Fruit fly (Drosophila melanogaster) whole organism, prepupa: ENCODE results near the gene Vps29.
A peak's percentile ranks its signal among the peaks of the same experiment; 100 is the strongest.

ENCODE experiments used
- Blimp-1 ChIP-seq: fragments of 200-800 bp; sonication (Bioruptor generic); optimal IDR thresholded peaks from 3 replicates; lab custom pipeline; 2017; ENCODE audit warnings: missing biosample characterization, missing genetic modification characterization, mild to moderate bottlenecking, moderate library complexity, missing genetic modification reagents
- CG10631 ChIP-seq: fragments of 200-800 bp; sonication (Bioruptor generic); optimal IDR thresholded peaks from 2 replicates; lab custom pipeline; 2016; ENCODE audit warnings: missing biosample characterization, missing genetic modification characterization
- CG10669 ChIP-seq: fragments of 200-800 bp; sonication (Bioruptor generic); optimal IDR thresholded peaks from 3 replicates; lab custom pipeline; 2018; ENCODE audit warnings: missing biosample characterization, mild to moderate bottlenecking, missing genetic modification characterization, moderate library complexity
- CG11294 ChIP-seq: fragments of 200-800 bp; sonication (Bioruptor generic); IDR thresholded peaks from 2 replicates; pipeline ENCODE4 v1.3.6; 2022; ENCODE audit warnings: missing biosample characterization, missing genetic modification characterization
- CG11762 ChIP-seq: fragments of 200-800 bp; sonication (Bioruptor generic); optimal IDR thresholded peaks from 3 replicates; lab custom pipeline; 2016; ENCODE audit warnings: missing biosample characterization, missing genetic modification characterization; ENCODE audit not compliant: insufficient read depth
- CG1621 ChIP-seq: fragments of 200-800 bp; sonication (Bioruptor generic); optimal IDR thresholded peaks from 3 replicates; lab custom pipeline; 2018; ENCODE audit warnings: missing biosample characterization, mild to moderate bottlenecking, missing genetic modification characterization
- CG16779 ChIP-seq: fragments of 200-800 bp; sonication (Bioruptor generic); optimal IDR thresholded peaks from 3 replicates; lab custom pipeline; 2017; ENCODE audit warnings: missing biosample characterization, mild to moderate bottlenecking, missing genetic modification characterization
- CG32006 ChIP-seq: fragments of 200-800 bp; sonication (Bioruptor generic); optimal IDR thresholded peaks from 3 replicates; lab custom pipeline; 2017; ENCODE audit warnings: missing biosample characterization, mild to moderate bottlenecking, missing genetic modification characterization
- CG34406 ChIP-seq: fragments of 200-800 bp; sonication (Bioruptor generic); optimal IDR thresholded peaks from 3 replicates; lab custom pipeline; 2016; ENCODE audit warnings: missing biosample characterization, missing genetic modification characterization
- CG3919 ChIP-seq: fragments of 200-800 bp; sonication (Bioruptor generic); optimal IDR thresholded peaks from 3 replicates; lab custom pipeline; 2016; ENCODE audit warnings: missing biosample characterization, missing genetic modification characterization
- CG4318 ChIP-seq: fragments of 200-800 bp; sonication (Bioruptor generic); optimal IDR thresholded peaks from 3 replicates; lab custom pipeline; 2017; ENCODE audit warnings: missing biosample characterization, mild to moderate bottlenecking, missing genetic modification characterization
- CG6792 ChIP-seq: fragments of 200-800 bp; sonication (Bioruptor generic); optimal IDR thresholded peaks from 3 replicates; lab custom pipeline; 2016; ENCODE audit warnings: missing biosample characterization, missing genetic modification characterization
- CG6854 ChIP-seq: fragments of 200-800 bp; sonication (Bioruptor generic); optimal IDR thresholded peaks from 2 replicates; lab custom pipeline; 2017; ENCODE audit warnings: missing biosample characterization, mild to moderate bottlenecking, missing genetic modification characterization
- CG8119 ChIP-seq: fragments of 200-800 bp; sonication (Bioruptor generic); IDR thresholded peaks from 3 replicates; pipeline ENCODE4 v1.3.6; 2022; ENCODE audit warnings: missing biosample characterization, missing genetic modification characterization
- CG8319 ChIP-seq: fragments of 200-800 bp; sonication (Bioruptor generic); optimal IDR thresholded peaks from 3 replicates; lab custom pipeline; 2016; ENCODE audit warnings: missing biosample characterization, missing genetic modification characterization
- CG8632 ChIP-seq: fragments of 200-800 bp; sonication (Bioruptor generic); optimal IDR thresholded peaks from 3 replicates; lab custom pipeline; 2016; ENCODE audit warnings: missing biosample characterization, missing genetic modification characterization
- CG9139 ChIP-seq: fragments of 200-800 bp; sonication (Bioruptor generic); optimal IDR thresholded peaks from 3 replicates; lab custom pipeline; 2017; ENCODE audit warnings: missing biosample characterization, mild to moderate bottlenecking, missing genetic modification characterization
- Eip75B ChIP-seq: fragments of 200-800 bp; sonication (Bioruptor generic); optimal IDR thresholded peaks from 3 replicates; lab custom pipeline; 2016; ENCODE audit warnings: missing biosample characterization, missing genetic modification characterization
- Eip93F ChIP-seq: fragments of 200-800 bp; sonication (Bioruptor generic); optimal IDR thresholded peaks from 2 replicates; lab custom pipeline; 2016; ENCODE audit warnings: missing biosample characterization, mild to moderate bottlenecking, missing genetic modification characterization
- Ets21C ChIP-seq: fragments of 200-800 bp; sonication (Bioruptor generic); optimal IDR thresholded peaks from 3 replicates; lab custom pipeline; 2016; ENCODE audit warnings: missing biosample characterization, missing genetic modification characterization
- Ets96B ChIP-seq: fragments of 200-800 bp; optimal IDR thresholded peaks from 2 replicates; lab custom pipeline; 2019; ENCODE audit warnings: missing biosample characterization, mild to moderate bottlenecking, missing genetic modification characterization, moderate library complexity
- Gug ChIP-seq: fragments of 200-800 bp; sonication (Bioruptor generic); IDR thresholded peaks from 2 replicates; pipeline ENCODE4 v1.3.6; 2022; ENCODE audit warnings: missing biosample characterization, missing genetic modification characterization
- Hr38 ChIP-seq: sonication (Bioruptor generic); optimal IDR thresholded peaks from 2 replicates; lab custom pipeline; 2016; ENCODE audit warnings: missing biosample characterization, missing genetic modification characterization
- Hr39 ChIP-seq: fragments of 200-800 bp; sonication (Bioruptor generic); optimal IDR thresholded peaks from 2 replicates; lab custom pipeline; 2016; ENCODE audit warnings: missing biosample characterization, missing genetic modification characterization
- Hr4 ChIP-seq: fragments of 200-800 bp; sonication (Bioruptor generic); optimal IDR thresholded peaks from 3 replicates; lab custom pipeline; 2016; ENCODE audit warnings: missing biosample characterization, missing genetic modification characterization
- Met ChIP-seq: fragments of 200-800 bp; sonication (Bioruptor generic); optimal IDR thresholded peaks from 3 replicates; lab custom pipeline; 2016; ENCODE audit warnings: missing biosample characterization, missing genetic modification characterization
- OdsH ChIP-seq: fragments of 200-800 bp; sonication (Bioruptor generic); optimal IDR thresholded peaks from 3 replicates; lab custom pipeline; 2016; ENCODE audit warnings: missing biosample characterization, missing genetic modification characterization
- Smox ChIP-seq: fragments of 200-800 bp; sonication (Bioruptor generic); optimal IDR thresholded peaks from 3 replicates; lab custom pipeline; 2016; ENCODE audit warnings: missing biosample characterization, missing genetic modification characterization
- Sox102F ChIP-seq: fragments of 200-800 bp; sonication (Bioruptor generic); optimal IDR thresholded peaks from 2 replicates; lab custom pipeline; 2016; ENCODE audit warnings: missing biosample characterization, mild to moderate bottlenecking, missing genetic modification characterization
- Sox14 ChIP-seq: fragments of 200-800 bp; sonication (Bioruptor generic); optimal IDR thresholded peaks from 3 replicates; lab custom pipeline; 2016; ENCODE audit warnings: missing biosample characterization, missing genetic modification characterization
- Sox15 ChIP-seq: fragments of 200-800 bp; sonication (Bioruptor generic); optimal IDR thresholded peaks from 3 replicates; lab custom pipeline; 2016; ENCODE audit warnings: missing biosample characterization, missing genetic modification characterization
- achi ChIP-seq: fragments of 200-800 bp; sonication (Bioruptor generic); optimal IDR thresholded peaks from 3 replicates; lab custom pipeline; 2016; ENCODE audit warnings: missing biosample characterization, missing genetic modification characterization
- cyc ChIP-seq: fragments of 200-800 bp; sonication (Bioruptor generic); optimal IDR thresholded peaks from 3 replicates; lab custom pipeline; 2016; ENCODE audit warnings: missing biosample characterization, missing genetic modification characterization
- dac ChIP-seq: fragments of 200-800 bp; sonication (Bioruptor generic); optimal IDR thresholded peaks from 2 replicates; lab custom pipeline; 2017; ENCODE audit warnings: missing biosample characterization, mild to moderate bottlenecking, missing genetic modification characterization
- esn ChIP-seq: fragments of 200-800 bp; sonication (Bioruptor generic); optimal IDR thresholded peaks from 2 replicates; lab custom pipeline; 2016; ENCODE audit warnings: missing biosample characterization, mild to moderate bottlenecking, missing genetic modification characterization, moderate library complexity
- fd59A ChIP-seq: fragments of 200-800 bp; sonication (Bioruptor generic); optimal IDR thresholded peaks from 2 replicates; lab custom pipeline; 2017; ENCODE audit warnings: missing biosample characterization, mild to moderate bottlenecking, missing genetic modification characterization, missing genetic modification reagents
- fd85E ChIP-seq: fragments of 200-800 bp; sonication (Bioruptor generic); optimal IDR thresholded peaks from 3 replicates; lab custom pipeline; 2016; ENCODE audit warnings: missing biosample characterization, missing genetic modification characterization
- fkh ChIP-seq: fragments of 200-800 bp; sonication (Bioruptor generic); optimal IDR thresholded peaks from 3 replicates; lab custom pipeline; 2017; ENCODE audit warnings: missing biosample characterization, mild to moderate bottlenecking, missing genetic modification characterization, moderate library complexity
- net ChIP-seq: fragments of 200-800 bp; sonication (Bioruptor generic); optimal IDR thresholded peaks from 3 replicates; lab custom pipeline; 2016; ENCODE audit warnings: missing biosample characterization, missing genetic modification characterization
- salr ChIP-seq, 2 experiments: fragments of 200-800 bp; sonication (Bioruptor generic); optimal IDR thresholded peaks; 3 replicates each; lab custom pipeline; 2016 to 2018; ENCODE audit warnings: missing biosample characterization in 2 of 2, missing genetic modification characterization in 2 of 2, mild to moderate bottlenecking in 1 of 2
- ss ChIP-seq, 2 experiments: fragments of 200-800 bp; sonication (Bioruptor generic); optimal IDR thresholded peaks; 2 replicates in 1 of 2; 3 replicates in 1 of 2; lab custom pipeline; 2017 to 2018; ENCODE audit warnings: mild to moderate bottlenecking in 2 of 2, missing biosample characterization in 2 of 2, missing genetic modification characterization in 2 of 2, moderate library complexity in 1 of 2
- svp ChIP-seq: fragments of 200-800 bp; sonication (Bioruptor generic); peaks from one replicate; lab custom pipeline; 2016; ENCODE audit warnings: missing biosample characterization, missing genetic modification characterization
- vri ChIP-seq: fragments of 200-800 bp; sonication (Bioruptor generic); optimal IDR thresholded peaks from 3 replicates; lab custom pipeline; 2016; ENCODE audit warnings: missing biosample characterization, mild to moderate bottlenecking, missing genetic modification characterization

Gene Vps29

DNA sequence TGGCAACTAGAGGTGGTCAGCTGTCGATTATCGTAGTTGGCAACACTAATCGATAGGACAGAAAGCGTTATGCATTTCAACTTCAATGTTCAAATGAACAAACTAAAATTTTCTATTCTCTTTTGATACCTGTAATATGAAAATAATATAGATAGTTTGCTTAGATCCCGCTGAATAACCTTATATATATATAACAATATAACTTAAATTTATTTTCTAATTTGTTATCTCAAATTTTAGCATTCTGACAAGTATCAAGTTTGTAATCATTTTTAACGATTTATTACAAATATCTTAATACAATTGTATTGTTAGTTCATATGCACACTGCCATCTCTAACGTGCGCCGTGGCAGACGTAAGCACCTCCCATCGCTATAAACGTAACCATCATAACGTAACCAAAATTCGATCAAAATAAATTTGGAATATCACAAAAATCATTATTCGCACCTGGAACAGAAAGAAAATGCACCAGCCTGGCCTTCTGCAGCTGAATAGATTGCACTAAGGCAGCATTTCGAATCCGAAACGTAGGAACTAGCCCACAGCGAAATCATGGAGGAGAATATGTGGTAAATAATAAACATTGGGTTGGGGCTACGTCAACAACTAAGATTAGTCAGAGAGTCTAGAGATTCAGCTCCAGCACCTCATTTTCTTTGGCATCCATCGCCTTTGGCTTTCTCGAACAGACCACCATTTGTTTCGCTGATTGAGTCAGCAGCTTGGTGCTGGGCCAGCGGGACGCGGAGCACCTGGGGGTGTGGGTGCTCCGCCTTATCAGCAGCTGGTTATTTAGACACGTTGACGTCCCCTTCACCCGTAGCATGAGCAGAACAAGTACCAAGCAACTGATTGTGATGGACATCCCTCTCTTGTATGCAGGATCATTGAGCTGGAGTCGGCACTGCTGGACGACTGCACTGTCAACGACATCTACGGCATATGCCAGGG lies 21.4 kb upstream of the Vps29 start, which contains the start of the genes Pino and TBC1D23 (continued):
- TF ChIP-seq Ets96B (tag; lab: Kevin White, UChicago) (peak; percentile 65), CG8632 (GFP tag; lab: Kevin White, UChicago) (peak; percentile 60), net (peak; percentile 14), CG3919 (GFP tag; lab: Kevin White, UChicago) (peak; percentile 56), CG11762 (GFP tag; lab: Kevin White, UChicago) (peak; percentile 46), Hr39 (peak; percentile 67), CG10669 (GFP tag; lab: Kevin White, UChicago) (peak; percentile 46), Hr38 (GFP tag; lab: Kevin White, UChicago) (no peak), cyc (peak; percentile 71), CG34406 (peak; percentile 38), salr (GFP tag; optimal IDR thresholded peaks at IDR 0.05; lab: Kevin White, UChicago) (peak; percentile 40 to 53), CG10631 (GFP tag; lab: Kevin White, UChicago) (peak; percentile 76), Eip75B (peak; percentile 27), Sox14 (GFP tag; lab: Kevin White, UChicago) (peak; percentile 55), esn (peak; percentile 68), Eip93F (GFP tag; lab: Kevin White, UChicago) (peak; percentile 38), CG6854 (GFP tag; lab: Kevin White, UChicago) (no peak), CG4318 (no peak), Smox (GFP tag; lab: Kevin White, UChicago) (no peak), fd85E (GFP tag; lab: Kevin White, UChicago) (no peak), CG8319 (GFP tag; lab: Kevin White, UChicago) (peak; percentile 16), ss (GFP tag; optimal IDR thresholded peaks at IDR 0.05; lab: Kevin White, UChicago) (peak in 1 of 2 experiments; percentile 46), svp (peak; percentile 74), CG16779 (tag; lab: Kevin White, UChicago) (no peak), Sox15 (GFP tag; lab: Kevin White, UChicago) (peak; percentile 44), achi (GFP tag; lab: Kevin White, UChicago) (peak; percentile 38), CG1621 (tag; lab: Kevin White, UChicago) (peak; percentile 22), OdsH (GFP tag; lab: Kevin White, UChicago) (peak; percentile 78), Blimp-1 (GFP tag; lab: Kevin White, UChicago) (peak; percentile 1), Hr4 (GFP tag; lab: Kevin White, UChicago) (peak; percentile 70), CG32006 (GFP tag; lab: Kevin White, UChicago) (peak; percentile 69), Gug (GFP tag; lab: Robert Waterston, UW) (peak; percentile 50), CG9139 (GFP tag; lab: Kevin White, UChicago) (no peak), Ets21C (GFP tag; lab: Kevin White, UChicago) (no peak), vri (GFP tag; lab: Kevin White, UChicago) (no peak), Met (no peak), CG11294 (GFP tag; lab: Robert Waterston, UW) (peak; percentile 22; the same call in 1 of the 2 replicates), fd59A (GFP tag; lab: Kevin White, UChicago) (peak; percentile 20), CG8119 (GFP tag; lab: Robert Waterston, UW) (peak; percentile 61; the same call in 2 of the 3 replicates), Sox102F (GFP tag; lab: Kevin White, UChicago) (peak; percentile 45), fkh (GFP tag; lab: Kevin White, UChicago) (peak; percentile 8), dac (peak; percentile 19), CG6792 (GFP tag; lab: Kevin White, UChicago) (peak; percentile 61)
